Worm (Caenorhabditis elegans) whole organism, L4/young adult: ENCODE results near the gene R09A8.2.

ENCODE experiments used
- W03F9.2 ChIP-seq: fragments of 150-350 bp; optimal IDR thresholded peaks from 2 replicates; lab custom pipeline; 2014; ENCODE audit warnings: missing biosample characterization, missing genetic modification characterization
- dao-5 ChIP-seq: sonication (generic microtip); optimal IDR thresholded peaks from 2 replicates; lab custom pipeline; 2016; ENCODE audit warnings: missing genotype, missing genetic modification characterization, moderate library complexity, missing compliant biosample characterization
- him-1 ChIP-seq: sonication (generic microtip); optimal IDR thresholded peaks from 2 replicates; lab custom pipeline; 2016; ENCODE audit warnings: missing genotype, missing genetic modification reagents, missing genetic modification characterization, missing compliant biosample characterization

DNA sequence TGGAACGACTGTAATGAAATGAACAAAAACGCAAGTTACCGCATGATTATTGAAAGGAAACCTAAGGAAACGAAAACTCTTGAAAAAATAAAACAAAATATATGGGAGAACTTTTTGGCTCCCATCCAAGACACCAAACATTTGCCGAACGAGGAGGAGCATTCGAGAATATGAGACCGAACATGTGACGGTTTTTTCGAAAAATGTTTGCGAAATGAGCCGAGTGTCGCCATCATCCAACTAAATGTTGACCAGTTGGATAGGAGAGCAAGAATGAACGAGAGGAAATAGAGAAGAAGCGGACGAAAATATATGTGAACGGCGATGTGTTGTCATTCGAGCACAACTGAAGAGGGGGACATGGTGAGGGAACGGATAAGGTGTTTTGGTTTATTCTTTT, 10.7 kb downstream of the R09A8.2 start:
- TF ChIP-seq W03F9.2 (tag; lab: Kevin White, UChicago) = no peak
- TF ChIP-seq dao-5 (tag; lab: Kevin White, UChicago) = no peak
- no peak for TF ChIP-seq him-1 (tag; lab: Kevin White, UChicago)
